Worm (Caenorhabditis elegans) whole organism, L1 larva: Measurements from ENCODE around the gene F36H9.4.
A peak's percentile ranks its signal among the peaks of the same experiment; 100 is the strongest.

ENCODE experiments used
- C16A3.4 ChIP-seq: fragments of 150-350 bp; optimal IDR thresholded peaks from 2 replicates; lab custom pipeline; 2014; ENCODE audit warnings: missing biosample characterization, missing genetic modification characterization
- Y116A8C.19 ChIP-seq: sonication (generic microtip); optimal IDR thresholded peaks from 2 replicates; lab custom pipeline; 2016; ENCODE audit warnings: missing compliant biosample characterization, missing genetic modification characterization, borderline replicate concordance
- alr-1 ChIP-seq: fragments of 200-800 bp; sonication (Bioruptor generic); optimal IDR thresholded peaks from 2 replicates; lab custom pipeline; 2018; ENCODE audit warnings: borderline replicate concordance, mild to moderate bottlenecking, missing genetic modification characterization, missing compliant biosample characterization
- aly-2 ChIP-seq: fragments of 150-350 bp; optimal IDR thresholded peaks from 2 replicates; lab custom pipeline; 2014; ENCODE audit warnings: missing biosample characterization, missing genetic modification characterization
- blmp-1 ChIP-seq: fragments of 150-350 bp; optimal IDR thresholded peaks from 2 replicates; lab custom pipeline; 2014; ENCODE audit warnings: missing biosample characterization, missing genetic modification characterization
- ceh-82 ChIP-seq, 3 experiments: fragments of 150-350 bp in 1 of 3; sonication (generic microtip) in 2 of 3; optimal IDR thresholded peaks; 2 replicates each; lab custom pipeline; 2014 to 2017; ENCODE audit warnings: missing biosample characterization in 3 of 3, missing genetic modification characterization in 3 of 3
- efl-1 ChIP-seq, 4 experiments: fragments of 150-350 bp; optimal IDR thresholded peaks in 3 of 4; peaks in 1 of 4; 1 replicate in 1 of 4; 2 replicates in 3 of 4; lab custom pipeline; 2014; ENCODE audit warnings: missing biosample characterization in 2 of 4, missing genetic modification characterization in 2 of 4, missing genetic modification reagents in 2 of 4
- elt-2 ChIP-seq: sonication (generic microtip); optimal IDR thresholded peaks from 2 replicates; lab custom pipeline; 2016; ENCODE audit warnings: missing genetic modification characterization, mild to moderate bottlenecking, inconsistent platforms, missing compliant biosample characterization, missing genetic modification reagents
- elt-3 ChIP-seq, 6 experiments: fragments of 150-350 bp in 1 of 6; sonication (generic microtip); optimal IDR thresholded peaks; 2 replicates each; lab custom pipeline; 2017 to 2018; ENCODE audit warnings: missing biosample characterization in 6 of 6, missing genetic modification characterization in 6 of 6, inconsistent platforms in 1 of 6
- ets-5 ChIP-seq: fragments of 200-800 bp; sonication (Bioruptor generic); IDR thresholded peaks from 2 replicates; pipeline ENCODE4 v1.3.6; 2022; ENCODE audit warnings: missing genetic modification characterization, missing compliant biosample characterization
- fkh-4 ChIP-seq: sonication (generic microtip); optimal IDR thresholded peaks from 2 replicates; lab custom pipeline; 2016; ENCODE audit warnings: missing compliant biosample characterization, missing genetic modification characterization, borderline replicate concordance
- fkh-8 ChIP-seq: sonication (generic microtip); optimal IDR thresholded peaks from 2 replicates; lab custom pipeline; 2016; ENCODE audit warnings: mild to moderate bottlenecking, missing genetic modification characterization, missing compliant biosample characterization
- hlh-17 ChIP-seq: fragments of 200-800 bp; sonication (Bioruptor generic); optimal IDR thresholded peaks from 2 replicates; lab custom pipeline; 2018; ENCODE audit warnings: missing genetic modification characterization, mild to moderate bottlenecking, missing compliant biosample characterization, moderate library complexity, borderline replicate concordance
- jun-1 ChIP-seq: fragments of 150-350 bp; optimal IDR thresholded peaks from 2 replicates; lab custom pipeline; 2014; ENCODE audit warnings: missing biosample characterization, missing genetic modification reagents, missing genetic modification characterization
- lin-14 ChIP-seq: fragments of 200-800 bp; sonication (Bioruptor generic); optimal IDR thresholded peaks from 2 replicates; lab custom pipeline; 2018; ENCODE audit warnings: mild to moderate bottlenecking, missing genetic modification characterization, moderate library complexity, missing compliant biosample characterization
- lin-15B ChIP-seq: fragments of 150-350 bp; sonication (generic microtip); optimal IDR thresholded peaks from 3 replicates; lab custom pipeline; 2014; ENCODE audit warnings: missing biosample characterization, missing genetic modification characterization
- lin-39 ChIP-seq: fragments of 150-350 bp; optimal IDR thresholded peaks from 2 replicates; lab custom pipeline; 2014; ENCODE audit warnings: missing biosample characterization, missing genetic modification reagents, missing genetic modification characterization
- mab-9 ChIP-seq: fragments of 200-800 bp; sonication (Bioruptor generic); IDR thresholded peaks from 2 replicates; pipeline ENCODE4 v1.3.6; 2022; ENCODE audit warnings: missing genetic modification reagents, missing genetic modification characterization, missing compliant biosample characterization
- mef-2 ChIP-seq: fragments of 150-350 bp; optimal IDR thresholded peaks from 2 replicates; lab custom pipeline; 2014; ENCODE audit warnings: missing biosample characterization, missing genetic modification characterization
- mep-1 ChIP-seq: fragments of 150-350 bp; optimal IDR thresholded peaks from 2 replicates; lab custom pipeline; 2014; ENCODE audit warnings: missing biosample characterization, missing genetic modification characterization
- nhr-11 ChIP-seq: fragments of 150-350 bp; optimal IDR thresholded peaks from 2 replicates; lab custom pipeline; 2014; ENCODE audit warnings: missing biosample characterization, missing genetic modification characterization
- nhr-19 ChIP-seq: fragments of 200-800 bp; sonication (Bioruptor generic); conservative IDR thresholded peaks from 2 replicates; pipeline ENCODE4 v1.3.6; 2022; ENCODE audit warnings: missing genetic modification characterization, missing compliant biosample characterization
- nhr-20 ChIP-seq: sonication (generic microtip); optimal IDR thresholded peaks from 2 replicates; lab custom pipeline; 2016; ENCODE audit warnings: mild to moderate bottlenecking, missing genetic modification characterization, missing compliant biosample characterization
- nhr-71 ChIP-seq: sonication (generic microtip); optimal IDR thresholded peaks from 2 replicates; lab custom pipeline; 2016; ENCODE audit warnings: mild to moderate bottlenecking, missing genetic modification characterization, moderate library complexity, missing compliant biosample characterization
- nhr-84 ChIP-seq: sonication (generic microtip); optimal IDR thresholded peaks from 2 replicates; lab custom pipeline; 2017; ENCODE audit warnings: missing biosample characterization, missing genetic modification characterization
- pax-3 ChIP-seq: fragments of 200-800 bp; sonication (Bioruptor generic); optimal IDR thresholded peaks from 2 replicates; lab custom pipeline; 2018; ENCODE audit warnings: mild to moderate bottlenecking, missing genetic modification characterization, moderate library complexity, missing compliant biosample characterization
- snpc-4 ChIP-seq: fragments of 150-350 bp; optimal IDR thresholded peaks from 2 replicates; lab custom pipeline; 2014; ENCODE audit warnings: missing biosample characterization, missing genetic modification characterization
- snu-23 ChIP-seq: sonication (generic microtip); optimal IDR thresholded peaks from 2 replicates; lab custom pipeline; 2016; ENCODE audit warnings: missing genetic modification characterization, missing compliant biosample characterization
- sox-4 ChIP-seq: sonication (generic microtip); optimal IDR thresholded peaks from 2 replicates; lab custom pipeline; 2016; ENCODE audit warnings: missing genetic modification characterization, missing compliant biosample characterization
- sup-37 ChIP-seq: fragments of 200-800 bp; sonication (Bioruptor generic); optimal IDR thresholded peaks from 2 replicates; lab custom pipeline; 2018; ENCODE audit warnings: mild to moderate bottlenecking, missing genetic modification characterization, missing compliant biosample characterization
- tbx-2 ChIP-seq: sonication (generic microtip); optimal IDR thresholded peaks from 2 replicates; lab custom pipeline; 2016; ENCODE audit warnings: missing genetic modification characterization, missing compliant biosample characterization
- tlp-1 ChIP-seq: fragments of 150-350 bp; optimal IDR thresholded peaks from 2 replicates; lab custom pipeline; 2014; ENCODE audit warnings: missing biosample characterization, missing genetic modification characterization
- unc-130 ChIP-seq: fragments of 150-350 bp; optimal IDR thresholded peaks from 2 replicates; lab custom pipeline; 2017; ENCODE audit warnings: missing biosample characterization, missing genetic modification characterization, inconsistent platforms
- unc-30 ChIP-seq: sonication (generic microtip); optimal IDR thresholded peaks from 2 replicates; lab custom pipeline; 2017; ENCODE audit warnings: missing biosample characterization, missing genetic modification characterization
- unc-62 ChIP-seq: fragments of 150-350 bp; optimal IDR thresholded peaks from 2 replicates; lab custom pipeline; 2014; ENCODE audit warnings: missing biosample characterization, missing genetic modification reagents, missing genetic modification characterization
- unc-86 ChIP-seq: sonication (generic microtip); optimal IDR thresholded peaks from 2 replicates; lab custom pipeline; 2016; ENCODE audit warnings: missing genetic modification characterization, missing compliant biosample characterization
- vab-15 ChIP-seq: sonication (generic microtip); optimal IDR thresholded peaks from 2 replicates; lab custom pipeline; 2017; ENCODE audit warnings: missing genotype, mild to moderate bottlenecking, missing genetic modification characterization, missing compliant biosample characterization
- xbp-1 ChIP-seq: sonication (generic microtip); optimal IDR thresholded peaks from 2 replicates; lab custom pipeline; 2016; ENCODE audit warnings: missing genetic modification characterization, missing compliant biosample characterization
- ztf-11 ChIP-seq, 2 experiments: sonication (generic microtip); optimal IDR thresholded peaks; 2 replicates each; lab custom pipeline; 2016 to 2017; ENCODE audit warnings: missing genetic modification characterization in 2 of 2, missing biosample characterization in 1 of 2, missing compliant biosample characterization in 1 of 2
- ztf-4 ChIP-seq: fragments of 150-350 bp; optimal IDR thresholded peaks from 2 replicates; lab custom pipeline; 2014; ENCODE audit warnings: missing biosample characterization, missing genetic modification characterization

The F36H9.4 gene

DNA sequence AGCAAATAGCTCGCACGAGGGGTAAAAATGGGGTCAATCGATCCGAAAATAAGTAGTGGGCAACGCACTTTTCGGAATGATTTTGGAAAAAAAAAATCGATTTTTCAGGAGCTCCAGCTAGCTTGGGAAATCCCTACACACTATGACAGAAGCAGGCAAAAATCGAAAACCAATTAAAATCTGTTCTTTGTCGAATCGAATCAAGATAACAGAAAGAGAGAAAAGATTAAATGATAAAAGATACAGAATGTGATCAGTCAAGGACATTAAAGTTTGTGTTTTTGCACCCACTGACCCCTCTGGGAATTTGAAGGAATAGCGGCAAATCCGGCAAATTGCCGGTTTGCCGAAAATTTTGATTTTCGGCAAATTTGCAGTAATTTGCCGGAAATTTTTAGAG lies 11.6 kb downstream of the F36H9.4 start:
- TF ChIP-seq hlh-17 (GFP tag; lab: Kevin White, UChicago), result no peak
- TF ChIP-seq mab-9 (GFP tag; lab: Robert Waterston, UW), result no peak
- no peak for TF ChIP-seq unc-62
- peak in 1 of 6 experiments; percentile 35 for TF ChIP-seq elt-3 (tag; optimal IDR thresholded peaks at IDR 0.05; lab: Kevin White, UChicago)
- no peak for TF ChIP-seq efl-1 (optimal IDR thresholded peaks at IDR 0.05; lab: Kevin White, UChicago)
- TF ChIP-seq efl-1 (GFP tag; optimal IDR thresholded peaks at IDR 0.05 in 1 of 2; lab: Kevin White, UChicago), result peak in 1 of 2 experiments; percentile 70
- no peak for TF ChIP-seq tlp-1
- TF ChIP-seq lin-14 (GFP tag; lab: Kevin White, UChicago), result no peak
- no peak for TF ChIP-seq vab-15 (tag; lab: Kevin White, UChicago)
- TF ChIP-seq ets-5 (GFP tag; lab: Robert Waterston, UW), result no peak
- TF ChIP-seq lin-15B (tag; lab: Kevin White, UChicago), result no peak
- no peak for TF ChIP-seq pax-3 (tag; lab: Kevin White, UChicago)
- TF ChIP-seq jun-1, result no peak
- no peak for TF ChIP-seq tbx-2
- peak; percentile 78 for TF ChIP-seq blmp-1 (tag; lab: Kevin White, UChicago)

DNA sequence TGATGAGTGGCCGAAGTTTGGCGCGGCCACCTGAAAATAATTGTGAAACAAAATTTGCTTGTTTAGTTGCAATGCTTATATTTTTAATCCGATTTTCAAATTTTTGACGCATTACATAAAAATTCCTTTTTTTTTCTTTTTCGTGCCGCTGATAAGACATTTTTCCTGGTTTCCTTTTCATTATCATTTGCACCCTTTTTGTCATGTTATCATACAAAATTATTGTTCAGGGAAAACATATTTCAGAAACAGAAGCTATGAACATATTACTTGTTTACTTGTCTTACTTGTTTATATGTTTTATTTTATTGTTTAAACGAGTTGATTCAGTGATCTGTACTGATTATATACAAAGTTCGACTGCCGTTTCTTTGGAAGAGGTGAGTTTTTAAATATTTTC lies 18.4 kb downstream of the F36H9.4 start, which contains the start of gene clec-205:
Gene clec-205, plus strand, starts transcription at position 212 of the 400 bp plus-strand sequence.
- TF ChIP-seq nhr-19 (GFP tag; lab: Robert Waterston, UW), result no peak
- no peak for TF ChIP-seq unc-130 (tag; lab: Kevin White, UChicago)
- TF ChIP-seq ceh-82 (tag; optimal IDR thresholded peaks at IDR 0.05; lab: Kevin White, UChicago), result no peak
- TF ChIP-seq nhr-71, result no peak
- TF ChIP-seq C16A3.4 (tag; lab: Kevin White, UChicago), result no peak
- TF ChIP-seq alr-1 (tag; lab: Kevin White, UChicago), result no peak
- TF ChIP-seq unc-86 (tag; lab: Kevin White, UChicago), result no peak
- TF ChIP-seq sox-4 (tag; lab: Kevin White, UChicago), result no peak
- TF ChIP-seq mep-1 (tag; lab: Kevin White, UChicago), result no peak
- TF ChIP-seq xbp-1 (tag; lab: Kevin White, UChicago), result no peak
- no peak for TF ChIP-seq blmp-1 (tag; lab: Kevin White, UChicago)
- no peak for TF ChIP-seq fkh-8 (tag; lab: Kevin White, UChicago)
- TF ChIP-seq jun-1, result no peak
- no peak for TF ChIP-seq snpc-4 (tag; lab: Kevin White, UChicago)
- peak; percentile 66 for TF ChIP-seq elt-2 (tag; lab: Kevin White, UChicago)
- TF ChIP-seq Y116A8C.19, result no peak
- TF ChIP-seq efl-1 (optimal IDR thresholded peaks at IDR 0.05; lab: Kevin White, UChicago), result no peak
- TF ChIP-seq efl-1 (GFP tag; optimal IDR thresholded peaks at IDR 0.05 in 1 of 2; lab: Kevin White, UChicago), result peak in 1 of 2 experiments; percentile 84

ce11 chrV:1756856-1757255 lies 22.2 kb downstream of the F36H9.4 start, which contains the start of gene clec-204:
clec-204 (plus strand) TSS chrV:1757156.
- peak; percentile 44 for TF ChIP-seq elt-2 (tag; lab: Kevin White, UChicago)
- TF ChIP-seq nhr-20, result no peak
- no peak for TF ChIP-seq blmp-1 (tag; lab: Kevin White, UChicago)
- no peak for TF ChIP-seq nhr-84 (tag; lab: Kevin White, UChicago)

ce11 chrV:1756099-1756498 lies 22.9 kb downstream of the F36H9.4 start:
- TF ChIP-seq snu-23 (GFP tag; lab: Kevin White, UChicago), result no peak
- no peak for TF ChIP-seq mef-2 (tag; lab: Kevin White, UChicago)
- no peak for TF ChIP-seq ceh-82 (tag; optimal IDR thresholded peaks at IDR 0.05; lab: Kevin White, UChicago)
- no peak for TF ChIP-seq nhr-11 (tag; lab: Kevin White, UChicago)
- no peak for TF ChIP-seq elt-3 (tag; optimal IDR thresholded peaks at IDR 0.05; lab: Kevin White, UChicago)
- no peak for TF ChIP-seq ztf-11 (tag; optimal IDR thresholded peaks at IDR 0.05; lab: Kevin White, UChicago)
- no peak for TF ChIP-seq sup-37 (GFP tag; lab: Kevin White, UChicago)
- TF ChIP-seq ztf-4 (tag; lab: Kevin White, UChicago), result no peak
- no peak for TF ChIP-seq unc-30 (tag; lab: Kevin White, UChicago)
- no peak for TF ChIP-seq aly-2 (tag; lab: Kevin White, UChicago)
- TF ChIP-seq fkh-4 (tag; lab: Kevin White, UChicago), result no peak
- TF ChIP-seq tlp-1, result no peak
- TF ChIP-seq tbx-2, result no peak
- no peak for TF ChIP-seq nhr-71
- no peak for TF ChIP-seq lin-39 (tag; lab: Kevin White, UChicago)
